Fruit fly (Drosophila melanogaster): ENCODE data around the gene Or98b.

The Or98b gene

DNA sequence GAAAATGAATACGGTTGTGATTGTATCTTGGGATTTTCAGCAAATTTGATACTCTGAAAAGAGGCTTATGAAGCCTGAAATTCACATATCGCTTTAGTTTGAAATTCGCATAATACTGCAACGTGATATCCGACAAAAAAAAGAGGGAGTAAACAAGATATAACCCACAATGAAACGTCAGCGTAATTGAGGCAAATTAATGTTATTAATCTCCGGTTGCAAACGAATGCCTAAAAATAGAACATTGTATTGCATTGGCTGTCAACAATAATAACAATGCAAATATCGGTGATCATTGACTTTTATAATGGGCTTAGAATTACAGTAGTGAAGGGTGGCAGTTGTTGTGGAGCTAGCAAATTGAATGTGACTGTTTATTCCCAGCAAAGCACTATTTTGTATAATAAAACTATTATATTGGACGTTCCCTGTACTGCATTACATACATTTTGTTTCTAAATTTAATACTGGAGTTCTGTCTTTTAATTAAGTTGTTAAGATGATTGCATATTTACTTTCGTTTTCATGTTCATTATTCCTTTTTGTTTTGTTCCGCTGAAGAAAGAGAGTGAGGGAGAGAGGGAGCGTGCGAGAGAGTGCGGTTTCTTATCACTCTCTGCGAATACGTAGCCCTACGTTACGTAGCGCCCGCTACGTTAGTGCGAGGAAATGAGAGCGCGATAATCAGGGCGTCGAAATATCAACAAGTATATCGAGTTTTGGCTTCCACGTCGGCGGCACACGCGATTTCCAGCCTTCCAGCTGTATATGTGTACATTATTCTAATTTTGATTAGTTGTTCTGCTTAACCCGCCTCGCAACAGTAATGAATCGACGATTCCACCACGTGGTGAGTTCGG, 21.5 kb upstream of the Or98b start (continued):
- TF ChIP-seq CG17829 (tag; optimal IDR thresholded peaks at IDR 0.05) (peak; percentile 11), CG17802 (tag; optimal IDR thresholded peaks at IDR 0.05) (no peak), CG7372 (GFP tag; IDR thresholded peaks at IDR 0.05) (no peak), sisA (GFP tag; IDR thresholded peaks at IDR 0.05) (no peak), CG13624 (GFP tag; optimal IDR thresholded peaks at IDR 0.05) (no peak), Vsx1 (GFP tag; optimal IDR thresholded peaks at IDR 0.05) (no peak), Nf-YC (tag; optimal IDR thresholded peaks at IDR 0.05) (no peak), ap (GFP tag; IDR thresholded peaks at IDR 0.05) (no peak), CG9727 (GFP tag; optimal IDR thresholded peaks at IDR 0.05) (peak; percentile 48), hb (GFP tag; IDR thresholded peaks at IDR 0.05; ENCODE audit: partially characterized antibody) (no peak), da (GFP tag; optimal IDR thresholded peaks at IDR 0.05) (no peak), tap (tag; optimal IDR thresholded peaks at IDR 0.05) (no peak), Doc3 (GFP tag; IDR thresholded peaks at IDR 0.05; ENCODE audit: partially characterized antibody) (no peak), dati (GFP tag; IDR thresholded peaks at IDR 0.05) (no peak), CG17328 (GFP tag; IDR thresholded peaks at IDR 0.05) (no peak), gfzf (GFP tag; optimal IDR thresholded peaks at IDR 0.05) (no peak), ato (GFP tag; IDR thresholded peaks at IDR 0.05; ENCODE audit: partially characterized antibody) (no peak), Gsc (GFP tag; IDR thresholded peaks at IDR 0.05) (no peak), CG1024 (GFP tag; IDR thresholded peaks at IDR 0.05) (no peak), CG11560 (tag; IDR thresholded peaks at IDR 0.05) (no peak), CG1792 (GFP tag; optimal IDR thresholded peaks at IDR 0.05) (no peak), CrebB (tag; optimal IDR thresholded peaks at IDR 0.05) (peak; percentile 53), sens (GFP tag) (peak; percentile 86), CG10366 (GFP tag; IDR thresholded peaks at IDR 0.05) (no peak), Ets97D (GFP tag; optimal IDR thresholded peaks at IDR 0.05) (no peak), btn (GFP tag; optimal IDR thresholded peaks at IDR 0.05) (no peak), CG15696 (tag; optimal IDR thresholded peaks at IDR 0.05) (no peak), CG7271 (tag; optimal IDR thresholded peaks at IDR 0.05) (no peak), CG5953 (GFP tag; IDR thresholded peaks at IDR 0.05) (no peak), Side (GFP tag; optimal IDR thresholded peaks at IDR 0.05) (peak; percentile 7), CG9437 (GFP tag; optimal IDR thresholded peaks at IDR 0.05) (peak; percentile 99), CG8281 (tag; optimal IDR thresholded peaks at IDR 0.05) (no peak), CG1233 (GFP tag; optimal IDR thresholded peaks at IDR 0.05) (no peak), CG14014 (GFP tag; IDR thresholded peaks at IDR 0.05) (no peak), CG11504 (tag; optimal IDR thresholded peaks at IDR 0.05) (no peak), CG6854 (GFP tag; optimal IDR thresholded peaks at IDR 0.05) (no peak), CG30020 (tag; optimal IDR thresholded peaks at IDR 0.05) (no peak), esg (GFP tag; conservative IDR thresholded peaks at IDR 0.05) (no peak), CG4328 (GFP tag; optimal IDR thresholded peaks at IDR 0.05) (no peak), CG10565 (GFP tag; optimal IDR thresholded peaks at IDR 0.05) (no peak), Mad (GFP tag; optimal IDR thresholded peaks at IDR 0.05) (no peak), lab (GFP tag; optimal IDR thresholded peaks at IDR 0.05) (peak; percentile 30), ftz-f1 (GFP tag; optimal IDR thresholded peaks at IDR 0.05) (no peak), CG30431 (GFP tag; optimal IDR thresholded peaks at IDR 0.05) (no peak), GATAe (GFP tag; conservative IDR thresholded peaks at IDR 0.05) (no peak), CG12391 (tag; optimal IDR thresholded peaks at IDR 0.05) (no peak), CG5180 (GFP tag; optimal IDR thresholded peaks at IDR 0.05) (no peak), E2f1 (GFP tag; IDR thresholded peaks at IDR 0.05) (no peak), zfh2 (GFP tag; optimal IDR thresholded peaks at IDR 0.05) (no peak), CG9215 (GFP tag; IDR thresholded peaks at IDR 0.05) (no peak)
